Fruit fly (Drosophila melanogaster) whole organism, embryonic: ENCODE data around the gene Ankle2.

Experiments used
- BEAF-32 ChIP-seq: fragments of 200-800 bp; sonication (Bioruptor generic); optimal IDR thresholded peaks from 3 replicates; lab custom pipeline; 2017; ENCODE audit warnings: missing biosample characterization, missing genetic modification characterization, mild to moderate bottlenecking, moderate library complexity, missing genetic modification reagents
- CG10209 ChIP-seq: fragments of 200-800 bp; sonication (Bioruptor generic); optimal IDR thresholded peaks from 3 replicates; lab custom pipeline; 2017; ENCODE audit warnings: missing biosample characterization, mild to moderate bottlenecking, missing genetic modification characterization, missing genetic modification reagents
- CG10321 ChIP-seq: fragments of 200-800 bp; sonication (Bioruptor generic); IDR thresholded peaks from 2 replicates; pipeline ENCODE4 v1.3.6; 2022; ENCODE audit warnings: missing biosample characterization, missing genetic modification characterization
- CG11504 ChIP-seq: fragments of 200-800 bp; sonication (Bioruptor generic); optimal IDR thresholded peaks from 3 replicates; lab custom pipeline; 2019; ENCODE audit warnings: missing biosample characterization, mild to moderate bottlenecking, missing genetic modification characterization, moderate library complexity
- CG11695 ChIP-seq: fragments of 200-800 bp; sonication (Bioruptor generic); IDR thresholded peaks from 3 replicates; pipeline ENCODE4 v1.3.6; 2022; ENCODE audit warnings: missing biosample characterization, missing genetic modification characterization
- CG11696 ChIP-seq: fragments of 200-800 bp; sonication (Bioruptor generic); IDR thresholded peaks from 2 replicates; pipeline ENCODE4 v1.3.6; 2022; ENCODE audit warnings: missing biosample characterization, missing genetic modification characterization
- CG12219 ChIP-seq: fragments of 200-800 bp; sonication (Bioruptor generic); optimal IDR thresholded peaks from 3 replicates; lab custom pipeline; 2018; ENCODE audit warnings: missing biosample characterization, mild to moderate bottlenecking, missing genetic modification characterization
- CG12769 ChIP-seq: fragments of 200-800 bp; sonication (Bioruptor generic); optimal IDR thresholded peaks from 2 replicates; lab custom pipeline; 2019; ENCODE audit warnings: missing biosample characterization, mild to moderate bottlenecking, missing genetic modification characterization, moderate library complexity
- CG13123 ChIP-seq: fragments of 200-800 bp; sonication (Bioruptor generic); optimal IDR thresholded peaks from 2 replicates; lab custom pipeline; 2016; ENCODE audit warnings: missing biosample characterization, missing genetic modification characterization
- CG1603 ChIP-seq: fragments of 200-800 bp; sonication (Bioruptor generic); optimal IDR thresholded peaks from 2 replicates; lab custom pipeline; 2019; ENCODE audit warnings: missing biosample characterization, mild to moderate bottlenecking, missing genetic modification characterization, moderate library complexity
- CG17385 ChIP-seq: fragments of 200-800 bp; sonication (Bioruptor generic); optimal IDR thresholded peaks from 3 replicates; lab custom pipeline; 2018; ENCODE audit warnings: missing biosample characterization, mild to moderate bottlenecking, missing genetic modification characterization
- CG18599 ChIP-seq: fragments of 200-800 bp; sonication (Bioruptor generic); optimal IDR thresholded peaks from 3 replicates; lab custom pipeline; 2017; ENCODE audit warnings: missing biosample characterization, missing genetic modification characterization, mild to moderate bottlenecking, moderate library complexity, missing genetic modification reagents
- CG3065 ChIP-seq: fragments of 200-800 bp; sonication (Bioruptor generic); optimal IDR thresholded peaks from 2 replicates; lab custom pipeline; 2016; ENCODE audit warnings: missing biosample characterization, missing genetic modification characterization
- CG31441 ChIP-seq: fragments of 200-800 bp; sonication (Bioruptor generic); IDR thresholded peaks from 2 replicates; pipeline ENCODE4 v1.3.6; 2022; ENCODE audit warnings: missing biosample characterization, missing genetic modification characterization
- CG33213 ChIP-seq: fragments of 200-800 bp; sonication (Bioruptor generic); optimal IDR thresholded peaks from 3 replicates; lab custom pipeline; 2016; ENCODE audit warnings: missing biosample characterization, missing genetic modification characterization
- CG43689 ChIP-seq: fragments of 200-800 bp; sonication (Bioruptor generic); IDR thresholded peaks from 2 replicates; pipeline ENCODE4 v1.3.6; 2022; ENCODE audit warnings: missing biosample characterization, missing genetic modification characterization
- CG7271 ChIP-seq: fragments of 200-800 bp; sonication (Bioruptor generic); optimal IDR thresholded peaks from 2 replicates; lab custom pipeline; 2018; ENCODE audit warnings: missing biosample characterization, mild to moderate bottlenecking, missing genetic modification characterization, moderate library complexity
- CG8290 ChIP-seq, 3 experiments: fragments of 200-800 bp; sonication (Bioruptor generic); optimal IDR thresholded peaks; 2 replicates each; lab custom pipeline; 2016 to 2019; ENCODE audit warnings: missing biosample characterization in 3 of 3, missing genetic modification characterization in 3 of 3, mild to moderate bottlenecking in 2 of 3, moderate library complexity in 1 of 3
- CTCF ChIP-seq: fragments of 200-800 bp; sonication (Bioruptor generic); optimal IDR thresholded peaks from 2 replicates; lab custom pipeline; 2017; ENCODE audit warnings: missing biosample characterization, mild to moderate bottlenecking, missing genetic modification characterization, moderate library complexity
- CoRest ChIP-seq: fragments of 200-800 bp; sonication (Bioruptor generic); optimal IDR thresholded peaks from 3 replicates; lab custom pipeline; 2018; ENCODE audit warnings: missing biosample characterization, mild to moderate bottlenecking, missing genetic modification characterization, moderate library complexity
- D ChIP-seq, 2 experiments: fragments of 200-800 bp in 1 of 2; fragments of >200 bp in 1 of 2; sonication (Bioruptor generic) in 1 of 2; optimal IDR thresholded peaks; 2 replicates in 1 of 2; 3 replicates in 1 of 2; lab custom pipeline; 2017; ENCODE audit warnings: mild to moderate bottlenecking in 1 of 2, missing biosample characterization in 1 of 2, missing genetic modification characterization in 1 of 2, missing genetic modification reagents in 1 of 2
- Pdp1 ChIP-seq, 2 experiments: fragments of 200-800 bp; sonication (Bioruptor generic); optimal IDR thresholded peaks; 3 replicates each; lab custom pipeline; 2016; ENCODE audit warnings: missing biosample characterization in 2 of 2, missing genetic modification characterization in 2 of 2, mild to moderate bottlenecking in 1 of 2, moderate library complexity in 1 of 2
- Ptx1 ChIP-seq: fragments of 200-800 bp; sonication (Bioruptor generic); IDR thresholded peaks from 2 replicates; pipeline ENCODE4 v1.3.6; 2022; ENCODE audit warnings: missing biosample characterization, missing genetic modification characterization
- Rfx ChIP-seq: fragments of 200-800 bp; sonication (Bioruptor generic); IDR thresholded peaks from 2 replicates; pipeline ENCODE4 v1.3.6; 2022; ENCODE audit warnings: missing biosample characterization, missing genetic modification characterization
- Sox102F ChIP-seq: fragments of 200-800 bp; sonication (Bioruptor generic); optimal IDR thresholded peaks from 2 replicates; lab custom pipeline; 2018; ENCODE audit warnings: missing biosample characterization, mild to moderate bottlenecking, missing genetic modification characterization, moderate library complexity
- TFAM ChIP-seq: fragments of 200-800 bp; sonication (Bioruptor generic); optimal IDR thresholded peaks from 2 replicates; lab custom pipeline; 2017; ENCODE audit warnings: missing biosample characterization, missing genetic modification characterization, inconsistent platforms
- ase ChIP-seq: fragments of 200-800 bp; sonication (Bioruptor generic); IDR thresholded peaks from 3 replicates; pipeline ENCODE4 v1.3.6; 2022; ENCODE audit warnings: missing biosample characterization, missing genetic modification characterization
- bsh ChIP-seq, 2 experiments: fragments of 200-800 bp; sonication (Bioruptor generic); optimal IDR thresholded peaks; 2 replicates each; lab custom pipeline; 2017 to 2018; ENCODE audit warnings: mild to moderate bottlenecking in 2 of 2, missing biosample characterization in 2 of 2, missing genetic modification characterization in 2 of 2, moderate library complexity in 1 of 2
- btn ChIP-seq: fragments of 200-800 bp; sonication (Bioruptor generic); optimal IDR thresholded peaks from 2 replicates; lab custom pipeline; 2016; ENCODE audit warnings: missing biosample characterization, missing genetic modification characterization
- cwo ChIP-seq: fragments of 200-800 bp; sonication (Bioruptor generic); optimal IDR thresholded peaks from 3 replicates; lab custom pipeline; 2017; ENCODE audit warnings: missing biosample characterization, missing genetic modification characterization, mild to moderate bottlenecking, moderate library complexity, missing genetic modification reagents
- dmrt99B ChIP-seq: fragments of 200-800 bp; sonication (Bioruptor generic); optimal IDR thresholded peaks from 2 replicates; lab custom pipeline; 2018; ENCODE audit warnings: missing biosample characterization, mild to moderate bottlenecking, missing genetic modification characterization, moderate library complexity
- dpn ChIP-seq, 2 experiments: fragments of 200-800 bp; sonication (Bioruptor generic); optimal IDR thresholded peaks; 3 replicates each; lab custom pipeline; 2016; ENCODE audit warnings: missing biosample characterization in 2 of 2, missing genetic modification characterization in 2 of 2
- eve ChIP-seq, 2 experiments: fragments of >200 bp; optimal IDR thresholded peaks; 2 replicates each; lab custom pipeline; 2017; ENCODE audit warnings: missing biosample characterization in 2 of 2, missing genetic modification characterization in 2 of 2
- gem ChIP-seq: fragments of 200-800 bp; sonication (Bioruptor generic); optimal IDR thresholded peaks from 2 replicates; lab custom pipeline; 2019; ENCODE audit warnings: missing biosample characterization, mild to moderate bottlenecking, missing genetic modification characterization, moderate library complexity
- gt ChIP-seq: fragments of 200-800 bp; sonication (Bioruptor generic); IDR thresholded peaks from 2 replicates; pipeline ENCODE4 v1.3.6; 2022; ENCODE audit warnings: missing biosample characterization, missing genetic modification characterization
- hb ChIP-seq: fragments of 200-800 bp; sonication (Bioruptor generic); IDR thresholded peaks from 3 replicates; pipeline ENCODE4 v1.3.6; 2022; ENCODE audit warnings: missing biosample characterization, missing genetic modification characterization; ENCODE audit not compliant: partially characterized antibody
- ind ChIP-seq: fragments of 200-800 bp; sonication (Bioruptor generic); optimal IDR thresholded peaks from 3 replicates; lab custom pipeline; 2016; ENCODE audit warnings: missing biosample characterization, missing genetic modification characterization
- lab ChIP-seq: fragments of 200-800 bp; sonication (Bioruptor generic); optimal IDR thresholded peaks from 3 replicates; lab custom pipeline; 2017; ENCODE audit warnings: missing biosample characterization, missing genetic modification characterization, mild to moderate bottlenecking, moderate library complexity, missing genetic modification reagents
- phol ChIP-seq: fragments of 200-800 bp; sonication (Bioruptor generic); optimal IDR thresholded peaks from 3 replicates; lab custom pipeline; 2018; ENCODE audit warnings: missing biosample characterization, mild to moderate bottlenecking, missing genetic modification characterization, moderate library complexity
- row ChIP-seq: fragments of 200-800 bp; sonication (Bioruptor generic); IDR thresholded peaks from 3 replicates; pipeline ENCODE4 v1.3.6; 2022; ENCODE audit warnings: missing biosample characterization, missing genetic modification characterization
- sens ChIP-seq: fragments of 200-800 bp; sonication (Bioruptor generic); peaks from one replicate; lab custom pipeline; 2016; ENCODE audit warnings: missing biosample characterization, missing genetic modification characterization
- slou ChIP-seq: fragments of 200-800 bp; sonication (Bioruptor generic); optimal IDR thresholded peaks from 3 replicates; lab custom pipeline; 2016; ENCODE audit warnings: missing biosample characterization, missing genetic modification characterization
- stc ChIP-seq: fragments of 200-800 bp; sonication (Bioruptor generic); IDR thresholded peaks from 2 replicates; pipeline ENCODE4 v1.3.6; 2022; ENCODE audit warnings: missing biosample characterization, missing genetic modification characterization
- tap ChIP-seq: fragments of 200-800 bp; optimal IDR thresholded peaks from 3 replicates; lab custom pipeline; 2019; ENCODE audit warnings: missing biosample characterization, mild to moderate bottlenecking, missing genetic modification characterization, moderate library complexity
- tgo ChIP-seq: fragments of 200-800 bp; sonication (Bioruptor generic); IDR thresholded peaks from 3 replicates; pipeline ENCODE4 v1.3.6; 2022; ENCODE audit warnings: missing biosample characterization, missing genetic modification characterization
- unc-4 ChIP-seq: fragments of 200-800 bp; sonication (Bioruptor generic); IDR thresholded peaks from 2 replicates; pipeline ENCODE4 v1.3.6; 2022; ENCODE audit warnings: missing biosample characterization, missing genetic modification characterization; ENCODE audit not compliant: partially characterized antibody
- unpg ChIP-seq: fragments of 200-800 bp; sonication (Bioruptor generic); optimal IDR thresholded peaks from 3 replicates; lab custom pipeline; 2018; ENCODE audit warnings: missing biosample characterization, mild to moderate bottlenecking, missing genetic modification characterization, moderate library complexity

Gene Ankle2

dm6 chrX:17588565-17588964, 9.5 kb upstream of the Ankle2 start, which contains the start of gene CG12992 (continued):
- no peak for TF ChIP-seq TFAM

- TF ChIP-seq Ptx1 (GFP tag; lab: Robert Waterston, UW) = peak; percentile 11; the same call in 1 of the 2 replicates
- TF ChIP-seq cwo (GFP tag; lab: Kevin White, UChicago) = peak; percentile 13
- TF ChIP-seq CG33213 (GFP tag; lab: Kevin White, UChicago) = no peak
- TF ChIP-seq slou (GFP tag; lab: Kevin White, UChicago) = no peak
- peak; percentile 16 for TF ChIP-seq Sox102F
- 0 out of 2 replicates have a peak, but pooled peaks have one; percentile 13 for TF ChIP-seq Rfx
- 0 out of 3 replicates have a peak, but pooled peaks have one; percentile 22 for TF ChIP-seq tgo (GFP tag; lab: Robert Waterston, UW)
- no peak for TF ChIP-seq BEAF-32 (GFP tag; lab: Kevin White, UChicago)
- TF ChIP-seq tap (tag; lab: Kevin White, UChicago) = no peak
- peak; percentile 19 for TF ChIP-seq CoRest
- TF ChIP-seq CG11696 (GFP tag; lab: Robert Waterston, UW) = peak; percentile 79
- peak; percentile 18 for TF ChIP-seq dmrt99B (tag; lab: Kevin White, UChicago)
- no peak for TF ChIP-seq ase (GFP tag; lab: Robert Waterston, UW)
- TF ChIP-seq CG31441 (GFP tag; lab: Robert Waterston, UW) = 0 out of 2 replicates have a peak, but pooled peaks have one; percentile 15
- peak; percentile 28 for TF ChIP-seq CG12219 (GFP tag; lab: Kevin White, UChicago)
- TF ChIP-seq CG43689 (GFP tag; lab: Robert Waterston, UW) = no peak
- peak in 1 of 2 experiments; percentile 76 for TF ChIP-seq eve (GFP tag; optimal IDR thresholded peaks at IDR 0.05; lab: Kevin White, UChicago)
- TF ChIP-seq unpg (GFP tag; lab: Kevin White, UChicago) = peak; percentile 40
- no peak for TF ChIP-seq CG3065 (GFP tag; lab: Kevin White, UChicago)
- TF ChIP-seq CG11504 (tag; lab: Kevin White, UChicago) = peak; percentile 56
- peak; percentile 16 for TF ChIP-seq lab (GFP tag; lab: Kevin White, UChicago)
- TF ChIP-seq ind (GFP tag; lab: Kevin White, UChicago) = no peak
- peak; percentile 22 for TF ChIP-seq CG12769 (tag; lab: Kevin White, UChicago)
- peak; percentile 32 for TF ChIP-seq CG1603 (tag; lab: Kevin White, UChicago)
- no peak for TF ChIP-seq stc (GFP tag; lab: Robert Waterston, UW)
- peak in 1 of 2 experiments; percentile 15 for TF ChIP-seq dpn (GFP tag; optimal IDR thresholded peaks at IDR 0.05; lab: Kevin White, UChicago)
- TF ChIP-seq CG17385 = peak; percentile 30
- TF ChIP-seq CG7271 (tag; lab: Kevin White, UChicago) = no peak
- no peak for TF ChIP-seq unc-4 (GFP tag; lab: Robert Waterston, UW)
- peak in 1 of 2 experiments; percentile 26 for TF ChIP-seq bsh (GFP tag; optimal IDR thresholded peaks at IDR 0.05; lab: Kevin White, UChicago)
- no peak for TF ChIP-seq gt
- no peak for TF ChIP-seq btn (GFP tag; lab: Kevin White, UChicago)
- peak; percentile 14 for TF ChIP-seq CG10209 (GFP tag; lab: Kevin White, UChicago)
- TF ChIP-seq Pdp1 (GFP tag; optimal IDR thresholded peaks at IDR 0.05; lab: Kevin White, UChicago) = peak in 1 of 2 experiments; percentile 39
- TF ChIP-seq CG10321 (GFP tag; lab: Robert Waterston, UW) = 0 out of 2 replicates have a peak, but pooled peaks have one; percentile 9
- TF ChIP-seq row = peak; percentile 43
- TF ChIP-seq phol (tag; lab: Kevin White, UChicago) = no peak
- TF ChIP-seq gem (tag; lab: Kevin White, UChicago) = peak; percentile 58
- no peak for TF ChIP-seq CG13123 (GFP tag; lab: Kevin White, UChicago)
- no peak for TF ChIP-seq CG8290 (GFP tag; optimal IDR thresholded peaks at IDR 0.05; lab: Kevin White, UChicago)
- peak in 1 of 2 experiments; percentile 48 for TF ChIP-seq CG8290 (tag; optimal IDR thresholded peaks at IDR 0.05; lab: Kevin White, UChicago)
- peak; percentile 6 for TF ChIP-seq CG18599 (GFP tag; lab: Kevin White, UChicago)
- peak; percentile 45; the same call in 1 of the 3 replicates for TF ChIP-seq CG11695 (GFP tag; lab: Robert Waterston, UW)
- TF ChIP-seq D (optimal IDR thresholded peaks at IDR 0.05; lab: Kevin White, UChicago) = no peak
- no peak for TF ChIP-seq D (GFP tag; optimal IDR thresholded peaks at IDR 0.05; lab: Kevin White, UChicago)
- peak; percentile 8 for TF ChIP-seq CTCF (GFP tag; lab: Kevin White, UChicago)
- TF ChIP-seq sens (GFP tag; lab: Kevin White, UChicago) = peak; percentile 71
- no peak for TF ChIP-seq hb
These were observed 9.1 kb upstream of the Ankle2 start for dm6 chrX:17588134-17588533.
